Worm (Caenorhabditis elegans) whole organism, midembryonic: ENCODE data around the gene T19B10.12.
"Not testable (repeated sequence)": the region's sequence is repeated elsewhere in the genome, so short reads cannot be mapped to it uniquely, and the experiment has no call there.

Experiments
- T22C8.4 ChIP-seq: fragments of 200-800 bp; sonication (Bioruptor generic); IDR thresholded peaks from 2 replicates; pipeline ENCODE4 v1.3.6; 2022; ENCODE audit warnings: missing genetic modification characterization, missing compliant biosample characterization
- cog-1 ChIP-seq: sonication (generic microtip); optimal IDR thresholded peaks from 2 replicates; lab custom pipeline; 2016; ENCODE audit warnings: missing genetic modification characterization, missing compliant biosample characterization
- flt-1 ChIP-seq: fragments of 200-800 bp; sonication (Bioruptor generic); IDR thresholded peaks from 2 replicates; pipeline ENCODE4 v1.3.6; 2022; ENCODE audit warnings: missing genetic modification characterization, missing compliant biosample characterization
- klf-2 ChIP-seq: fragments of 200-800 bp; sonication (Bioruptor generic); conservative IDR thresholded peaks from 2 replicates; pipeline ENCODE4 v1.3.6; 2022; ENCODE audit warnings: missing genetic modification reagents, missing genetic modification characterization, missing compliant biosample characterization
- med-1 ChIP-seq: sonication (generic microtip); optimal IDR thresholded peaks from 2 replicates; lab custom pipeline; 2017; ENCODE audit warnings: missing genetic modification characterization, mild to moderate bottlenecking, missing compliant biosample characterization, antibody characterized with exemption, missing genetic modification reagents; ENCODE audit not compliant: insufficient read depth
- ref-1 ChIP-seq: fragments of 200-800 bp; sonication (Bioruptor generic); conservative IDR thresholded peaks from 2 replicates; pipeline ENCODE4 v1.3.6; 2022; ENCODE audit warnings: missing genetic modification reagents, missing genetic modification characterization, missing compliant biosample characterization
- tab-1 ChIP-seq: fragments of 200-800 bp; sonication (Bioruptor generic); IDR thresholded peaks from 2 replicates; pipeline ENCODE4 v1.3.6; 2022; ENCODE audit warnings: missing genetic modification characterization, missing compliant biosample characterization
- ztf-23 ChIP-seq: fragments of 200-800 bp; sonication (Bioruptor generic); IDR thresholded peaks from 2 replicates; pipeline ENCODE4 v1.3.6; 2022; ENCODE audit warnings: missing genetic modification reagents, missing genetic modification characterization, missing compliant biosample characterization
- ztf-29 ChIP-seq: fragments of 200-800 bp; sonication (Bioruptor generic); IDR thresholded peaks from 2 replicates; pipeline ENCODE4 v1.3.6; 2022; ENCODE audit warnings: missing genetic modification reagents, missing genetic modification characterization, missing compliant biosample characterization

The T19B10.12 gene

ce11 chrV:11263025-11263424 is 12.2 kb downstream of the T19B10.12 start, which contains the start of gene F07B10.4:
F07B10.4 (minus strand) TSS chrV:11263125.
- TF ChIP-seq klf-2 (GFP tag; lab: Robert Waterston, UW) (no peak), ztf-23 (GFP tag; lab: Robert Waterston, UW) (no peak), T22C8.4 (GFP tag; lab: Robert Waterston, UW) (no peak), med-1 (GFP tag; lab: Kevin White, UChicago) (no peak), flt-1 (GFP tag; lab: Robert Waterston, UW) (no peak), cog-1 (tag; lab: Kevin White, UChicago) (no peak), tab-1 (GFP tag; lab: Robert Waterston, UW) (no peak), ref-1 (no peak), ztf-29 (no peak)

- no peak for TF ChIP-seq ztf-29
- TF ChIP-seq med-1 (GFP tag; lab: Kevin White, UChicago), result no peak
- no peak for TF ChIP-seq cog-1 (tag; lab: Kevin White, UChicago)
- TF ChIP-seq flt-1 (GFP tag; lab: Robert Waterston, UW), result no peak
- no peak for TF ChIP-seq klf-2 (GFP tag; lab: Robert Waterston, UW)
- TF ChIP-seq ref-1, result no peak
- TF ChIP-seq ztf-23 (GFP tag; lab: Robert Waterston, UW), result no peak
- no peak for TF ChIP-seq T22C8.4 (GFP tag; lab: Robert Waterston, UW)
- TF ChIP-seq tab-1 (GFP tag; lab: Robert Waterston, UW), result no peak
Measured at ce11 chrV:11265482-11265881, 14.6 kb downstream of the T19B10.12 start, which contains the start of gene cln-3.1. cln-3.1 (minus strand) TSS chrV:11265652.

- TF ChIP-seq tab-1 (GFP tag; lab: Robert Waterston, UW), result no peak
- no peak for TF ChIP-seq cog-1 (tag; lab: Kevin White, UChicago)
- no peak for TF ChIP-seq ztf-23 (GFP tag; lab: Robert Waterston, UW)
- TF ChIP-seq flt-1 (GFP tag; lab: Robert Waterston, UW), result no peak
- no peak for TF ChIP-seq T22C8.4 (GFP tag; lab: Robert Waterston, UW)
- TF ChIP-seq klf-2 (GFP tag; lab: Robert Waterston, UW), result no peak
- no peak for TF ChIP-seq ref-1
- TF ChIP-seq ztf-29, result no peak
- TF ChIP-seq med-1 (GFP tag; lab: Kevin White, UChicago), result no peak
Measured at ce11 chrV:11266681-11267080, 15.8 kb downstream of the T19B10.12 start, which contains the start of gene str-116. str-116 (plus strand) TSS chrV:11266981.

- TF ChIP-seq flt-1 (GFP tag; lab: Robert Waterston, UW), result no peak
Measured at ce11 chrV:11268791-11269190, 18.0 kb downstream of the T19B10.12 start, which contains the start of gene str-115. str-115 (plus strand) TSS chrV:11269091.

- TF ChIP-seq flt-1 (GFP tag; lab: Robert Waterston, UW), result no peak
- no peak for TF ChIP-seq T22C8.4 (GFP tag; lab: Robert Waterston, UW)
- no peak for TF ChIP-seq cog-1 (tag; lab: Kevin White, UChicago)
- no peak for TF ChIP-seq ztf-23 (GFP tag; lab: Robert Waterston, UW)
- TF ChIP-seq tab-1 (GFP tag; lab: Robert Waterston, UW), result no peak
- no peak for TF ChIP-seq klf-2 (GFP tag; lab: Robert Waterston, UW)
- TF ChIP-seq med-1 (GFP tag; lab: Kevin White, UChicago), result no peak
- no peak for TF ChIP-seq ztf-29
- TF ChIP-seq ref-1, result no peak
Measured at ce11 chrV:11271051-11271450, 20.2 kb downstream of the T19B10.12 start, which contains the start of gene clec-222. clec-222 (plus strand) TSS chrV:11271351.

ce11 chrV:11272848-11273247 is 22.0 kb downstream of the T19B10.12 start, which contains the start of gene clec-223:
clec-223 (plus strand) TSS chrV:11273148.
- TF ChIP-seq ztf-29 (no peak), tab-1 (GFP tag; lab: Robert Waterston, UW) (no peak), ztf-23 (GFP tag; lab: Robert Waterston, UW) (no peak)

ce11 chrV:11279564-11279963 is 28.7 kb downstream of the T19B10.12 start:
- TF ChIP-seq T22C8.4 (GFP tag; lab: Robert Waterston, UW) (peak; percentile 62), ref-1 (no peak)

ce11 chrV:11281414-11282209 is 30.8 kb downstream of the T19B10.12 start:
- TF ChIP-seq cog-1 (tag; lab: Kevin White, UChicago) (peak; percentile 55), ztf-29 (0 out of 2 replicates have a peak, but pooled peaks have one; percentile 11), flt-1 (GFP tag; lab: Robert Waterston, UW) (no peak)

- TF ChIP-seq T22C8.4 (GFP tag; lab: Robert Waterston, UW) (no peak), ztf-23 (GFP tag; lab: Robert Waterston, UW) (no peak), flt-1 (GFP tag; lab: Robert Waterston, UW) (no peak), med-1 (GFP tag; lab: Kevin White, UChicago) (no peak), ref-1 (no peak), tab-1 (GFP tag; lab: Robert Waterston, UW) (no peak), ztf-29 (no peak), klf-2 (GFP tag; lab: Robert Waterston, UW) (no peak), cog-1 (tag; lab: Kevin White, UChicago) (no peak)
Measured at ce11 chrV:11282272-11282671, 31.4 kb downstream of the T19B10.12 start, which contains the start of gene gly-20. gly-20 (plus strand) TSS chrV:11282572.

ce11 chrV:11286114-11286513 is 35.3 kb downstream of the T19B10.12 start, which contains the start of gene C03E10.3:
C03E10.3 (plus strand) TSS chrV:11286414.
- not testable (repeated sequence) for TF ChIP-seq ref-1; tab-1 (GFP tag; lab: Robert Waterston, UW); flt-1 (GFP tag; lab: Robert Waterston, UW)
